Worm (Caenorhabditis elegans): Measurements from ENCODE around the gene C07H4.1.
A peak's percentile ranks its signal among the peaks of the same experiment; 100 is the strongest.

The C07H4.1 gene

ce11 chrII:9132338-9132737 lies 38.9 kb upstream of the C07H4.1 start:
- TF ChIP-seq jun-1 (tag; optimal IDR thresholded peaks at IDR 0.05) (peak; percentile 92), pqm-1 (tag; optimal IDR thresholded peaks at IDR 0.05) (no peak), Y5F2A.4 (GFP tag; optimal IDR thresholded peaks at IDR 0.05) (peak; percentile 18), nhr-102 (tag; optimal IDR thresholded peaks at IDR 0.05) (no peak), mep-1 (tag; optimal IDR thresholded peaks at IDR 0.05) (peak; percentile 48)

- no peak for TF ChIP-seq zip-11 (GFP tag; IDR thresholded peaks at IDR 0.05)
- no peak for TF ChIP-seq T26A8.4 (GFP tag; IDR thresholded peaks at IDR 0.05)
- TF ChIP-seq ceh-32 (tag; optimal IDR thresholded peaks at IDR 0.05; ENCODE audit: poor library complexity): no peak
- TF ChIP-seq daf-16 (GFP tag; optimal IDR thresholded peaks at IDR 0.05): no peak
- TF ChIP-seq daf-16 (tag; optimal IDR thresholded peaks at IDR 0.05): no peak
- TF ChIP-seq jun-1 (tag; optimal IDR thresholded peaks at IDR 0.05): peak; percentile 75
Measured at ce11 chrII:9131363-9131762, 37.9 kb upstream of the C07H4.1 start, which contains the start of gene C16D2.1. Gene C16D2.1 (plus strand): TSS chrII:9131663.

- TF ChIP-seq spr-1 (tag; optimal IDR thresholded peaks at IDR 0.05) (no peak), ceh-28 (tag; optimal IDR thresholded peaks at IDR 0.05) (no peak), mxl-3 (GFP tag; optimal IDR thresholded peaks at IDR 0.05) (peak; percentile 11), lsy-2 (tag; optimal IDR thresholded peaks at IDR 0.05) (peak in 1 of 2 experiments; percentile 3), nhr-6 (tag; optimal IDR thresholded peaks at IDR 0.05) (no peak), aly-2 (tag; optimal IDR thresholded peaks at IDR 0.05) (no peak), nhr-10 (tag; optimal IDR thresholded peaks at IDR 0.05) (no peak)
Measured at ce11 chrII:9130339-9130738, 36.9 kb upstream of the C07H4.1 start.

ce11 chrII:9128132-9128531 lies 34.6 kb upstream of the C07H4.1 start:
- peak; percentile 38 for TF ChIP-seq nhr-76 (tag; optimal IDR thresholded peaks at IDR 0.05)
- peak; percentile 83 for TF ChIP-seq mdt-29 (GFP tag; IDR thresholded peaks at IDR 0.05)
- no peak for TF ChIP-seq Y48G9A.11 (GFP tag; IDR thresholded peaks at IDR 0.05)
- TF ChIP-seq zfp-2 (tag; optimal IDR thresholded peaks at IDR 0.05): no peak
- TF ChIP-seq T26A8.4 (GFP tag; IDR thresholded peaks at IDR 0.05): peak; percentile 34; the same call in 1 of the 2 replicates
- TF ChIP-seq hlh-30 (tag; optimal IDR thresholded peaks at IDR 0.05; ENCODE audit: insufficient read depth): peak; percentile 47
- 0 out of 4 replicates have a peak, but pooled peaks of 1 of the 2 experiments have one; percentile 26 for TF ChIP-seq madf-5 (GFP tag; IDR thresholded peaks at IDR 0.05)
- no peak for TF ChIP-seq snpc-1.2 (GFP tag; IDR thresholded peaks at IDR 0.05)
- TF ChIP-seq dmd-6 (GFP tag; IDR thresholded peaks at IDR 0.05): peak; percentile 82
- peak; percentile 68; the same call in 1 of the 2 replicates for TF ChIP-seq tra-1 (GFP tag; IDR thresholded peaks at IDR 0.05)
- no peak for TF ChIP-seq lin-39 (tag; optimal IDR thresholded peaks at IDR 0.05)
- no peak for TF ChIP-seq egl-43 (GFP tag; IDR thresholded peaks at IDR 0.05)
- TF ChIP-seq lin-29 (GFP tag; IDR thresholded peaks at IDR 0.05): peak; percentile 69
- peak; percentile 33 for TF ChIP-seq nhr-11 (tag; optimal IDR thresholded peaks at IDR 0.05)
- no peak for TF ChIP-seq daf-16 (GFP tag; optimal IDR thresholded peaks at IDR 0.05)
- peak; percentile 85 for TF ChIP-seq daf-16 (tag; optimal IDR thresholded peaks at IDR 0.05)
- TF ChIP-seq ceh-62 (tag; optimal IDR thresholded peaks at IDR 0.05): no peak
- TF ChIP-seq zip-2 (tag; optimal IDR thresholded peaks at IDR 0.05): peak; percentile 38
- no peak for TF ChIP-seq Y5F2A.4 (GFP tag; optimal IDR thresholded peaks at IDR 0.05)
- no peak for TF ChIP-seq unc-130 (GFP tag; optimal IDR thresholded peaks at IDR 0.05)
- TF ChIP-seq rbr-2 (tag; optimal IDR thresholded peaks at IDR 0.05): peak; percentile 27
- TF ChIP-seq ztf-7 (tag; optimal IDR thresholded peaks at IDR 0.05): no peak
- 0 out of 2 replicates have a peak, but pooled peaks have one; percentile 12 for TF ChIP-seq php-3 (GFP tag; IDR thresholded peaks at IDR 0.05)
- peak; percentile 89 for TF ChIP-seq hlh-11 (tag; optimal IDR thresholded peaks at IDR 0.05)
- no peak for TF ChIP-seq ZK546.5 (tag; optimal IDR thresholded peaks at IDR 0.05)
- TF ChIP-seq nhr-6 (tag; optimal IDR thresholded peaks at IDR 0.05): peak; percentile 51
- TF ChIP-seq nhr-28 (tag; optimal IDR thresholded peaks at IDR 0.05): peak; percentile 86
- peak; percentile 40 for TF ChIP-seq mep-1 (tag; optimal IDR thresholded peaks at IDR 0.05)
- no peak for TF ChIP-seq unc-39 (tag; optimal IDR thresholded peaks at IDR 0.05)
- no peak for TF ChIP-seq ceh-32 (tag; optimal IDR thresholded peaks at IDR 0.05; ENCODE audit: poor library complexity)
- peak; percentile 82 for TF ChIP-seq pqm-1 (tag; optimal IDR thresholded peaks at IDR 0.05)
- TF ChIP-seq ctbp-1 (GFP tag; IDR thresholded peaks at IDR 0.05): 0 out of 2 replicates have a peak, but pooled peaks have one; percentile 19
- no peak for TF ChIP-seq saeg-2 (GFP tag; IDR thresholded peaks at IDR 0.05)
- no peak for TF ChIP-seq arid-1 (GFP tag; conservative IDR thresholded peaks at IDR 0.05)
- no peak for TF ChIP-seq snpc-4 (tag; optimal IDR thresholded peaks at IDR 0.05)
- TF ChIP-seq aha-1 (tag): no peak
- peak; percentile 79 for TF ChIP-seq nhr-48 (tag; optimal IDR thresholded peaks at IDR 0.05)

All from whole organism, L4 larva.